Fruit fly (Drosophila melanogaster) whole organism, embryonic: ENCODE data around the gene eIF3d1.

ENCODE experiments used
- Aef1 ChIP-seq: fragments of 200-800 bp; sonication (Bioruptor generic); IDR thresholded peaks from 3 replicates; pipeline ENCODE4 v1.3.6; 2022; ENCODE audit warnings: missing biosample characterization, missing genetic modification characterization
- C15 ChIP-seq: fragments of 200-800 bp; sonication (Bioruptor generic); IDR thresholded peaks from 3 replicates; pipeline ENCODE4 v1.3.6; 2022; ENCODE audit warnings: missing biosample characterization, missing genetic modification characterization
- CG10366 ChIP-seq: fragments of 200-800 bp; sonication (Bioruptor generic); IDR thresholded peaks from 2 replicates; pipeline ENCODE4 v1.3.6; 2022; ENCODE audit warnings: missing biosample characterization, missing genetic modification characterization
- CG12219 ChIP-seq: fragments of 200-800 bp; sonication (Bioruptor generic); optimal IDR thresholded peaks from 3 replicates; lab custom pipeline; 2018; ENCODE audit warnings: missing biosample characterization, mild to moderate bottlenecking, missing genetic modification characterization
- CG12744 ChIP-seq: fragments of 200-800 bp; sonication (Bioruptor generic); optimal IDR thresholded peaks from 2 replicates; lab custom pipeline; 2016; ENCODE audit warnings: missing biosample characterization, missing genetic modification characterization
- CG12942 ChIP-seq: fragments of 200-800 bp; sonication (Bioruptor generic); optimal IDR thresholded peaks from 3 replicates; lab custom pipeline; 2016; ENCODE audit warnings: missing biosample characterization, missing genetic modification characterization
- CG13624 ChIP-seq: fragments of 200-800 bp; sonication (Bioruptor generic); optimal IDR thresholded peaks from 2 replicates; lab custom pipeline; 2016; ENCODE audit warnings: missing biosample characterization, missing genetic modification characterization
- CG17568 ChIP-seq: fragments of 200-800 bp; sonication (Bioruptor generic); optimal IDR thresholded peaks from 2 replicates; lab custom pipeline; 2018; ENCODE audit warnings: missing biosample characterization, mild to moderate bottlenecking, missing genetic modification characterization, moderate library complexity
- CG17912 ChIP-seq: fragments of 200-800 bp; sonication (Bioruptor generic); optimal IDR thresholded peaks from 2 replicates; lab custom pipeline; 2018; ENCODE audit warnings: missing biosample characterization, mild to moderate bottlenecking, missing genetic modification characterization
- CG18476 ChIP-seq: fragments of 200-800 bp; sonication (Bioruptor generic); optimal IDR thresholded peaks from 2 replicates; lab custom pipeline; 2016; ENCODE audit warnings: missing biosample characterization, mild to moderate bottlenecking, missing genetic modification characterization
- CG2129 ChIP-seq: fragments of 200-800 bp; sonication (Bioruptor generic); IDR thresholded peaks from 2 replicates; pipeline ENCODE4 v1.3.6; 2022; ENCODE audit warnings: missing biosample characterization, missing genetic modification characterization; ENCODE audit not compliant: partially characterized antibody
- CG32532 ChIP-seq: fragments of 200-800 bp; sonication (Bioruptor generic); IDR thresholded peaks from 2 replicates; pipeline ENCODE4 v1.3.6; 2022; ENCODE audit warnings: missing biosample characterization, missing genetic modification characterization
- CG4328 ChIP-seq: fragments of 200-800 bp; sonication (Bioruptor generic); optimal IDR thresholded peaks from 3 replicates; lab custom pipeline; 2017; ENCODE audit warnings: missing biosample characterization, missing genetic modification reagents, missing genetic modification characterization
- CG4617 ChIP-seq: fragments of 200-800 bp; sonication (Bioruptor generic); optimal IDR thresholded peaks from 3 replicates; lab custom pipeline; 2016; ENCODE audit warnings: missing biosample characterization, missing genetic modification characterization, borderline replicate concordance
- CG5180 ChIP-seq: fragments of 200-800 bp; sonication (Bioruptor generic); optimal IDR thresholded peaks from 3 replicates; lab custom pipeline; 2017; ENCODE audit warnings: missing biosample characterization, missing genetic modification characterization, mild to moderate bottlenecking, moderate library complexity, missing genetic modification reagents
- CG6272 ChIP-seq: fragments of 200-800 bp; sonication (Bioruptor generic); IDR thresholded peaks from 2 replicates; pipeline ENCODE4 v1.3.6; 2022; ENCODE audit warnings: missing biosample characterization, missing genetic modification characterization
- CG7271 ChIP-seq: fragments of 200-800 bp; sonication (Bioruptor generic); optimal IDR thresholded peaks from 2 replicates; lab custom pipeline; 2018; ENCODE audit warnings: missing biosample characterization, mild to moderate bottlenecking, missing genetic modification characterization, moderate library complexity
- CTCF ChIP-seq: fragments of 200-800 bp; sonication (Bioruptor generic); optimal IDR thresholded peaks from 2 replicates; lab custom pipeline; 2017; ENCODE audit warnings: missing biosample characterization, mild to moderate bottlenecking, missing genetic modification characterization, moderate library complexity
- Camta ChIP-seq: fragments of 200-800 bp; sonication (Bioruptor generic); optimal IDR thresholded peaks from 2 replicates; lab custom pipeline; 2016; ENCODE audit warnings: missing biosample characterization, missing genetic modification characterization
- Deaf1 ChIP-seq: fragments of 200-800 bp; optimal IDR thresholded peaks from 3 replicates; lab custom pipeline; 2019; ENCODE audit warnings: missing biosample characterization, mild to moderate bottlenecking, missing genetic modification characterization, moderate library complexity
- Dfd ChIP-seq, 2 experiments: fragments of >200 bp; optimal IDR thresholded peaks; 2 replicates each; lab custom pipeline; 2017; ENCODE audit warnings: missing biosample characterization in 2 of 2, missing genetic modification characterization in 2 of 2
- Ets65A ChIP-seq: fragments of 200-800 bp; sonication (Bioruptor generic); peaks from one replicate; lab custom pipeline; 2016; ENCODE audit warnings: missing biosample characterization, missing genetic modification characterization
- Fer1 ChIP-seq: fragments of 200-800 bp; sonication (Bioruptor generic); optimal IDR thresholded peaks from 2 replicates; lab custom pipeline; 2017; ENCODE audit warnings: missing biosample characterization, mild to moderate bottlenecking, missing genetic modification characterization
- Gug ChIP-seq: fragments of 200-800 bp; sonication (Bioruptor generic); IDR thresholded peaks from 4 replicates; pipeline ENCODE4 v1.3.6; 2022; ENCODE audit warnings: missing biosample characterization, missing genetic modification characterization
- HLH54F ChIP-seq: fragments of 200-800 bp; sonication (Bioruptor generic); optimal IDR thresholded peaks from 3 replicates; lab custom pipeline; 2016; ENCODE audit warnings: missing biosample characterization, missing genetic modification characterization
- Lhr ChIP-seq: fragments of 200-800 bp; sonication (Bioruptor generic); optimal IDR thresholded peaks from 3 replicates; lab custom pipeline; 2017; ENCODE audit warnings: mild to moderate bottlenecking, missing biosample characterization, missing genetic modification reagents, missing genetic modification characterization
- Lim3 ChIP-seq: fragments of 200-800 bp; sonication (Bioruptor generic); IDR thresholded peaks from 2 replicates; pipeline ENCODE4 v1.3.6; 2022; ENCODE audit warnings: missing biosample characterization, missing genetic modification characterization
- Mes4 ChIP-seq: fragments of 200-800 bp; sonication (Bioruptor generic); optimal IDR thresholded peaks from 2 replicates; lab custom pipeline; 2016; ENCODE audit warnings: missing biosample characterization, missing genetic modification characterization
- Neu2 ChIP-seq: fragments of 200-800 bp; sonication (Bioruptor generic); optimal IDR thresholded peaks from 3 replicates; lab custom pipeline; 2016; ENCODE audit warnings: missing biosample characterization, missing genetic modification characterization, borderline replicate concordance
- Ssrp ChIP-seq: fragments of 200-800 bp; sonication (Bioruptor generic); optimal IDR thresholded peaks from 2 replicates; lab custom pipeline; 2018; ENCODE audit warnings: missing biosample characterization, mild to moderate bottlenecking, missing genetic modification characterization, moderate library complexity
- ab ChIP-seq: fragments of 200-800 bp; sonication (Bioruptor generic); optimal IDR thresholded peaks from 2 replicates; lab custom pipeline; 2016; ENCODE audit warnings: missing biosample characterization, missing genetic modification characterization
- abd-A ChIP-seq: fragments of 200-800 bp; sonication (Bioruptor generic); optimal IDR thresholded peaks from 3 replicates; lab custom pipeline; 2019; ENCODE audit warnings: missing biosample characterization, mild to moderate bottlenecking, missing genetic modification characterization, moderate library complexity
- al ChIP-seq: fragments of 200-800 bp; sonication (Bioruptor generic); IDR thresholded peaks from 2 replicates; pipeline ENCODE4 v1.3.6; 2022; ENCODE audit warnings: missing biosample characterization, missing genetic modification characterization
- aop ChIP-seq: fragments of 200-800 bp; sonication (Bioruptor generic); IDR thresholded peaks from 2 replicates; pipeline ENCODE4 v1.3.6; 2022; ENCODE audit warnings: missing biosample characterization, missing genetic modification characterization
- ara ChIP-seq: fragments of 200-800 bp; sonication (Bioruptor generic); IDR thresholded peaks from 2 replicates; pipeline ENCODE4 v1.3.6; 2022; ENCODE audit warnings: missing biosample characterization, missing genetic modification characterization
- br ChIP-seq: fragments of >200 bp; optimal IDR thresholded peaks from 2 replicates; lab custom pipeline; 2017
- cwo ChIP-seq: fragments of 200-800 bp; sonication (Bioruptor generic); optimal IDR thresholded peaks from 3 replicates; lab custom pipeline; 2017; ENCODE audit warnings: missing biosample characterization, missing genetic modification characterization, mild to moderate bottlenecking, moderate library complexity, missing genetic modification reagents
- dan ChIP-seq: fragments of 200-800 bp; sonication (Bioruptor generic); IDR thresholded peaks from 2 replicates; pipeline ENCODE4 v1.3.6; 2022; ENCODE audit warnings: missing biosample characterization, missing genetic modification characterization
- dimm ChIP-seq: fragments of 200-800 bp; sonication (Bioruptor generic); IDR thresholded peaks from 2 replicates; pipeline ENCODE4 v1.3.6; 2022; ENCODE audit warnings: missing biosample characterization, missing genetic modification characterization
- ewg ChIP-seq: fragments of 200-800 bp; sonication (Bioruptor generic); optimal IDR thresholded peaks from 3 replicates; lab custom pipeline; 2017; ENCODE audit warnings: mild to moderate bottlenecking, missing biosample characterization, missing genetic modification reagents, missing genetic modification characterization
- ftz-f1 ChIP-seq: fragments of 200-800 bp; sonication (Bioruptor generic); optimal IDR thresholded peaks from 2 replicates; lab custom pipeline; 2016; ENCODE audit warnings: missing biosample characterization, missing genetic modification characterization
- fu2 ChIP-seq: fragments of 200-800 bp; sonication (Bioruptor generic); optimal IDR thresholded peaks from 2 replicates; lab custom pipeline; 2016; ENCODE audit warnings: missing biosample characterization, missing genetic modification characterization
- gsb-n ChIP-seq: fragments of 200-800 bp; sonication (Bioruptor generic); optimal IDR thresholded peaks from 3 replicates; lab custom pipeline; 2018; ENCODE audit warnings: missing biosample characterization, mild to moderate bottlenecking, missing genetic modification characterization
- hth ChIP-seq: fragments of >200 bp; optimal IDR thresholded peaks from 2 replicates; lab custom pipeline; 2017; ENCODE audit warnings: inconsistent platforms
- nau ChIP-seq: fragments of 200-800 bp; sonication (Bioruptor generic); optimal IDR thresholded peaks from 3 replicates; lab custom pipeline; 2017; ENCODE audit warnings: missing biosample characterization, mild to moderate bottlenecking, missing genetic modification characterization, missing genetic modification reagents
- nmo ChIP-seq: fragments of 200-800 bp; sonication (Bioruptor generic); optimal IDR thresholded peaks from 2 replicates; lab custom pipeline; 2018; ENCODE audit warnings: missing biosample characterization, mild to moderate bottlenecking, missing genetic modification characterization, moderate library complexity
- nom ChIP-seq: fragments of 200-800 bp; sonication (Bioruptor generic); optimal IDR thresholded peaks from 2 replicates; lab custom pipeline; 2017; ENCODE audit warnings: missing biosample characterization, missing genetic modification characterization, mild to moderate bottlenecking, moderate library complexity, missing genetic modification reagents
- ro ChIP-seq: fragments of 200-800 bp; sonication (Bioruptor generic); IDR thresholded peaks from 2 replicates; pipeline ENCODE4 v1.3.6; 2022; ENCODE audit warnings: missing biosample characterization, missing genetic modification characterization
- sens ChIP-seq: fragments of 200-800 bp; sonication (Bioruptor generic); peaks from one replicate; lab custom pipeline; 2016; ENCODE audit warnings: missing biosample characterization, missing genetic modification characterization
- sob ChIP-seq: fragments of 200-800 bp; sonication (Bioruptor generic); IDR thresholded peaks from 2 replicates; pipeline ENCODE4 v1.3.6; 2022; ENCODE audit warnings: missing biosample characterization, missing genetic modification characterization
- ttk ChIP-seq: fragments of 200-800 bp; sonication (Bioruptor generic); IDR thresholded peaks from 2 replicates; pipeline ENCODE4 v2.1.2; 2022; ENCODE audit warnings: missing biosample characterization, missing genetic modification characterization
- wek ChIP-seq: fragments of 200-800 bp; sonication (Bioruptor generic); optimal IDR thresholded peaks from 3 replicates; lab custom pipeline; 2018; ENCODE audit warnings: missing biosample characterization, mild to moderate bottlenecking, missing genetic modification characterization, moderate library complexity

eIF3d1 gene

dm6 chr3R:23652525-23653108, 27.2 kb upstream of the eIF3d1 start (continued):
- no peak for TF ChIP-seq Neu2 (GFP tag; lab: Kevin White, UChicago)
- no peak for TF ChIP-seq dimm (GFP tag; lab: Robert Waterston, UW)
- no peak for TF ChIP-seq CG6272 (GFP tag; lab: Robert Waterston, UW)
- no peak for TF ChIP-seq gsb-n
- TF ChIP-seq aop (GFP tag; lab: Robert Waterston, UW) = no peak
- no peak for TF ChIP-seq C15
- no peak for TF ChIP-seq Lhr
- peak; percentile 7 for TF ChIP-seq CG4328 (GFP tag; lab: Kevin White, UChicago)
- TF ChIP-seq CG10366 (GFP tag; lab: Robert Waterston, UW) = peak; percentile 36; the same call in 1 of the 2 replicates
- TF ChIP-seq CG12219 = peak; percentile 12
- TF ChIP-seq Dfd (GFP tag; optimal IDR thresholded peaks at IDR 0.05; lab: Kevin White, UChicago) = no peak
- peak; percentile 66 for TF ChIP-seq Ets65A
- no peak for TF ChIP-seq br
- no peak for TF ChIP-seq nmo (GFP tag; lab: Kevin White, UChicago)
- TF ChIP-seq CG13624 (GFP tag; lab: Kevin White, UChicago) = peak; percentile 49
- TF ChIP-seq ewg (GFP tag; lab: Kevin White, UChicago) = no peak
- TF ChIP-seq Gug (GFP tag; lab: Robert Waterston, UW) = no peak
- TF ChIP-seq ro = no peak
- peak; percentile 13 for TF ChIP-seq Deaf1
- TF ChIP-seq hth (lab: Kevin White, UChicago) = no peak
- TF ChIP-seq nau (GFP tag; lab: Kevin White, UChicago) = peak; percentile 81
- peak; percentile 80 for TF ChIP-seq sens (GFP tag; lab: Kevin White, UChicago)
- TF ChIP-seq CG5180 (GFP tag; lab: Kevin White, UChicago) = peak; percentile 42
- no peak for TF ChIP-seq CG17912 (GFP tag; lab: Kevin White, UChicago)
- no peak for TF ChIP-seq CG2129 (GFP tag; lab: Robert Waterston, UW)
- TF ChIP-seq Mes4 (GFP tag; lab: Kevin White, UChicago) = peak; percentile 2
- peak; percentile 59 for TF ChIP-seq cwo (GFP tag; lab: Kevin White, UChicago)
- TF ChIP-seq fu2 (GFP tag; lab: Kevin White, UChicago) = peak; percentile 53
- no peak for TF ChIP-seq abd-A (tag; lab: Kevin White, UChicago)
- TF ChIP-seq ab (GFP tag; lab: Kevin White, UChicago) = no peak
- no peak for TF ChIP-seq Ssrp (tag; lab: Kevin White, UChicago)
- peak; percentile 51 for TF ChIP-seq CG12942 (GFP tag; lab: Kevin White, UChicago)
- no peak for TF ChIP-seq nom (GFP tag; lab: Kevin White, UChicago)
- TF ChIP-seq ara (GFP tag; lab: Robert Waterston, UW) = no peak
- peak; percentile 31 for TF ChIP-seq CG18476 (GFP tag; lab: Kevin White, UChicago)
- TF ChIP-seq ftz-f1 (GFP tag; lab: Kevin White, UChicago) = no peak
- peak; percentile 79 for TF ChIP-seq sob
- TF ChIP-seq Lim3 = no peak
- TF ChIP-seq HLH54F (GFP tag; lab: Kevin White, UChicago) = peak; percentile 31
- TF ChIP-seq dan (GFP tag; lab: Robert Waterston, UW) = no peak
- no peak for TF ChIP-seq CTCF
- 0 out of 2 replicates have a peak, but pooled peaks have one; percentile 21 for TF ChIP-seq ttk (GFP tag; lab: Robert Waterston, UW)
- TF ChIP-seq CG17568 (GFP tag; lab: Kevin White, UChicago) = peak; percentile 65
- TF ChIP-seq wek = peak; percentile 38
- no peak for TF ChIP-seq CG4617 (GFP tag; lab: Kevin White, UChicago)
- peak; percentile 39; the same call in 1 of the 2 replicates for TF ChIP-seq al (GFP tag; lab: Robert Waterston, UW)
- peak; percentile 68; the same call in 1 of the 2 replicates for TF ChIP-seq CG32532 (GFP tag; lab: Robert Waterston, UW)
- TF ChIP-seq Camta (GFP tag; lab: Kevin White, UChicago) = peak; percentile 31
- no peak for TF ChIP-seq Aef1 (GFP tag; lab: Robert Waterston, UW)
- TF ChIP-seq Fer1 (GFP tag; lab: Kevin White, UChicago) = peak; percentile 84
- TF ChIP-seq CG12744 (GFP tag; lab: Kevin White, UChicago) = peak; percentile 25
- no peak for TF ChIP-seq CG7271 (tag; lab: Kevin White, UChicago)
